Worm (Caenorhabditis elegans) whole organism, L1 larva: Measurements from ENCODE around the gene C54D10.9.

ENCODE experiments used
- aly-2 ChIP-seq: fragments of 150-350 bp; optimal IDR thresholded peaks from 2 replicates; lab custom pipeline; 2014; ENCODE audit warnings: missing biosample characterization, missing genetic modification characterization
- dsc-1 ChIP-seq: sonication (generic microtip); optimal IDR thresholded peaks from 2 replicates; lab custom pipeline; 2016; ENCODE audit warnings: mild to moderate bottlenecking, missing genetic modification characterization, missing compliant biosample characterization
- irx-1 ChIP-seq: sonication (generic microtip); optimal IDR thresholded peaks from 2 replicates; lab custom pipeline; 2016; ENCODE audit warnings: missing genetic modification characterization, missing compliant biosample characterization
- nhr-77 ChIP-seq: fragments of 150-350 bp; optimal IDR thresholded peaks from 2 replicates; lab custom pipeline; 2014; ENCODE audit warnings: missing biosample characterization, missing genetic modification characterization
- snpc-4 ChIP-seq: fragments of 150-350 bp; optimal IDR thresholded peaks from 2 replicates; lab custom pipeline; 2014; ENCODE audit warnings: missing biosample characterization, missing genetic modification characterization
- ztf-11 ChIP-seq, 2 experiments: sonication (generic microtip); optimal IDR thresholded peaks; 2 replicates each; lab custom pipeline; 2016 to 2017; ENCODE audit warnings: missing genetic modification characterization in 2 of 2, missing biosample characterization in 1 of 2, missing compliant biosample characterization in 1 of 2
- ztf-4 ChIP-seq: fragments of 150-350 bp; optimal IDR thresholded peaks from 2 replicates; lab custom pipeline; 2014; ENCODE audit warnings: missing biosample characterization, missing genetic modification characterization

DNA sequence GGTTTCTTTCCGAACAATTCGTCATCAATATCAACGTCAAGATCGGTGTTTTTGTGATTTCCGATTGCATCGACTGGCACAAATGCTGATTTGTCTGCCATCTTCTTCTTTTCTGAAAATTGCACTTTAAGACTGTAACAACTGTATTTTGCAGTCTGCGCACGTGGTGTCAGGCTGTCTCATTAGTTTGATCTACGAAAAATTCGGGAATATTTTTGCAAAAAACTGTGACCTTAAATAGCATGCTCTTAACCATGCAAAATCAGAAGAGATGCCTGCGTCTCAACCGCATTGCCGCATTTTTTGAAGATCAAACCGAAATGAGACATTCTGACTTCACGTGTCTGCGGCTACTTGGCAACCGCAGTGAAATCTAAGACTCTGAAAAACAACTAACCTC, 45.6 kb upstream of the C54D10.9 start, which contains the start of gene K01D12.7:
- TF ChIP-seq nhr-77 (no peak), aly-2 (tag; lab: Kevin White, UChicago) (no peak), ztf-11 (tag; optimal IDR thresholded peaks at IDR 0.05; lab: Kevin White, UChicago) (no peak), ztf-4 (tag; lab: Kevin White, UChicago) (no peak), dsc-1 (no peak), irx-1 (tag; lab: Kevin White, UChicago) (no peak), snpc-4 (no peak)
